Fruit fly (Drosophila melanogaster) S2 (cell line): ENCODE results near the gene Trs23.

Experiments
- CG8478 ChIP-seq: fragments of >200 bp; optimal IDR thresholded peaks from 2 replicates; lab custom pipeline; 2018
- CTCF ChIP-seq, 2 experiments: fragments of >200 bp; optimal IDR thresholded peaks; 2 replicates each; lab custom pipeline; 2018

DNA sequence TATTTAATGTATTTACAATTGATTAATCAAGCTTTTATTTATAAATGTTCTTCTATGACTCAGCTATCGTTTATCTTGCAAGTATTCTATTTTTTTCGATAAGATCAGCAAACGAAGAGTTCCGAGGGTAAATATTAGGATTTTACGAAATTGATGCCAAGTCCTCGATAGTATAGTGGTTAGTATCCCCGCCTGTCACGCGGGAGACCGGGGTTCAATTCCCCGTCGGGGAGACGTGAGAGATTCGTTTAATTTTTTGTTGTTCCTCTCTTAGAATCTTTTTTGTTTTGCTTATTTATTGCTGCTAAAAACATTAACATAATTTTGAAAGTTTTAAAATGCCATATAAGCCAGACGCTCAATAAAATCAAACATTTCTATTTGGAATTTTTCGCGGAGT lies 7.1 kb upstream of the Trs23 start:
- no peak for TF ChIP-seq CG8478 (lab: Kevin White, UChicago)
- no peak for TF ChIP-seq CTCF (optimal IDR thresholded peaks at IDR 0.05; lab: Kevin White, UChicago)
